Worm (Caenorhabditis elegans): ENCODE measurements around the gene tbc-20.

ce11 chrII:14808686-14809085 lies 10.4 kb downstream of the tbc-20 start, which contains the start of gene W01D2.6:
- TF ChIP-seq nhr-76 (tag; optimal IDR thresholded peaks at IDR 0.05), result no peak
- TF ChIP-seq ztf-11 (tag; optimal IDR thresholded peaks at IDR 0.05), result no peak
- no peak for TF ChIP-seq zag-1 (tag; optimal IDR thresholded peaks at IDR 0.05)
- TF ChIP-seq unc-62 (GFP tag; optimal IDR thresholded peaks at IDR 0.05), result no peak

All from whole organism, L3 larva.